Worm (Caenorhabditis elegans): ENCODE measurements around the gene stip-1.

DNA sequence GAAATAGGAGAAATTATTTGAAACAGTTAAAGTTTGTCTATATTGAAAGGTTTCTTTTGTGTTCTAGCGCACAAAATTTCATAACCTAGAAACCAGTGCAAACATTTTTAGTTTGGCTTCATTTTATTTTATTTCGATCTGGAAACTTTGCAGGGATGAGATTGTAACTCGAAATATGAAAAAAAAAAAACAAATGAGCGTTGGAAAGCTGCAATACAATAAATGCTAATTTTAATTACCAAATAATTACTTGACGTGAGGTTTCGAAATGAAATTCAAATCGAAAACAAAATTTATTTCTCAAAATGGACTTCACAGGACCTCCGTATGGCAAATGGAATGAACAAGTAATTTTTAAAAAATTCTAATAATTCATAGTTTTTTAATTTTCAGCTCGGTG lies 32.8 kb downstream of the stip-1 start, which contains the start of gene M02G9.4:
- TF ChIP-seq ztf-4 (tag; optimal IDR thresholded peaks at IDR 0.05) (no peak), daf-12 (tag; optimal IDR thresholded peaks at IDR 0.05) (no peak), skn-1 (tag; optimal IDR thresholded peaks at IDR 0.05) (no peak)

Measured in whole organism, L3 larva.